Worm (Caenorhabditis elegans) whole organism, mixed stage, embryonic: ENCODE measurements around the gene F13D12.3.
"Not testable (repeated sequence)": the region's sequence is repeated elsewhere in the genome, so short reads cannot be mapped to it uniquely, and the experiment has no call there.

ENCODE experiments used
- blmp-1 ChIP-seq: fragments of 150-350 bp; optimal IDR thresholded peaks from 2 replicates; lab custom pipeline; 2014; ENCODE audit warnings: missing biosample characterization, missing genetic modification characterization
- drap-1 ChIP-seq: fragments of 200-800 bp; sonication (Bioruptor generic); optimal IDR thresholded peaks from 3 replicates; lab custom pipeline; 2018; ENCODE audit warnings: mild to moderate bottlenecking, missing genetic modification characterization, missing compliant biosample characterization
- ham-2 ChIP-seq: fragments of 200-800 bp; sonication (Bioruptor generic); optimal IDR thresholded peaks from 2 replicates; lab custom pipeline; 2018; ENCODE audit warnings: mild to moderate bottlenecking, missing genetic modification characterization, missing compliant biosample characterization
- mab-5 ChIP-seq: fragments of 150-350 bp; optimal IDR thresholded peaks from 2 replicates; lab custom pipeline; 2014; ENCODE audit warnings: missing biosample characterization, missing genetic modification characterization
- mep-1 ChIP-seq: fragments of 150-350 bp; optimal IDR thresholded peaks from 2 replicates; lab custom pipeline; 2017; ENCODE audit warnings: missing biosample characterization, missing genetic modification reagents, missing genetic modification characterization, inconsistent platforms
- nhr-12 ChIP-seq: fragments of 150-350 bp; optimal IDR thresholded peaks from 2 replicates; lab custom pipeline; 2014; ENCODE audit warnings: missing biosample characterization, missing genetic modification characterization
- nhr-28 ChIP-seq: fragments of 150-350 bp; optimal IDR thresholded peaks from 2 replicates; lab custom pipeline; 2014; ENCODE audit warnings: missing biosample characterization, missing genetic modification characterization
- nhr-76 ChIP-seq: sonication (generic microtip); optimal IDR thresholded peaks from 2 replicates; lab custom pipeline; 2017; ENCODE audit warnings: missing biosample characterization, missing genetic modification characterization
- pha-4 ChIP-seq: fragments of 150-350 bp; optimal IDR thresholded peaks from 2 replicates; lab custom pipeline; 2018; ENCODE audit warnings: missing biosample characterization, missing genetic modification reagents, missing genetic modification characterization
- unc-39 ChIP-seq: fragments of 150-350 bp; optimal IDR thresholded peaks from 2 replicates; lab custom pipeline; 2014; ENCODE audit warnings: missing biosample characterization, missing genetic modification characterization
- unc-62 ChIP-seq: fragments of 150-350 bp; optimal IDR thresholded peaks from 2 replicates; lab custom pipeline; 2014; ENCODE audit warnings: missing biosample characterization, missing genetic modification reagents, missing genetic modification characterization
- ztf-11 ChIP-seq: fragments of 150-350 bp; optimal IDR thresholded peaks from 2 replicates; lab custom pipeline; 2014; ENCODE audit warnings: missing biosample characterization, missing genetic modification characterization

DNA sequence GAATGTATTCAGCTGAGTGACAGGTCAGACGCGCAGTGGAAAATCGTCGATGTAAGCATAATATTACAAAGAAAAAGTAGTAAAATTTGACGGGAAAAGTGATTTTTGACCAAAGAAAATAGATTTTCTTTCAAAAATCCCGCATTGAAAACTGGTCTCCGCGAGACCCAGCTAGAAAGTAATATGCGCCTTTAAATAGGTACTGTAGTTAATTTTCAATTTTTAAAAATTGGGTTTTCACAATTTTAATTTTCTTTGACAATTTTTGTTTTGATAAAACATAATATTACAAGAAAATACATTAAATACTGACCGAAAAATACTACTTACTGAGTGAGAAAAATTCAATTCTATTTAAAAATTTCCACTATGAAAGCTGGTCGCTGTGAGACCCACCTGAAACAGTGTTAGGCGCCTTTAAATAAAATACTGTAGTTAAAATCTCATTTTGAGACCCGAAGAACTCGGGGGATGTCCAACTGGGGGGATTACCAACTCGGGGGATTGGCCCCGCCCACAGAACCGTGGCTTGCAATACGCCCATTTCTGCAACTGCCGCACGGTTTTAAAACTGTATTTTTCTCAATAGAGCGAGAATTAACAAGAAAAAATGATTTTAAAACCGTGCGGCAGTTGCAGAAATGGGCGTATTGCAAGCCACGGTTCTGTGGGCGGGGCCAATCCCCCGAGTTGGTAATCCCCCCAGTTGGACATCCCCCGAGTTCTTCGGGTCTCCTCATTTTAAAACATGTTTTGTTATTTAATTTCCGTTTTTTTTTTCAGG, 24.8 kb upstream of the F13D12.3 start, which contains the start of gene tars-1:
- TF ChIP-seq mep-1; ztf-11 (tag; lab: Kevin White, UChicago); unc-39 (tag; lab: Kevin White, UChicago); pha-4 (tag; lab: Kevin White, UChicago); nhr-12; ham-2; mab-5 (tag; lab: Kevin White, UChicago); nhr-76; unc-62; nhr-28; blmp-1 (tag; lab: Kevin White, UChicago); drap-1: not testable (repeated sequence)
